Worm (Caenorhabditis elegans) whole organism, L4/young adult: Measurements from ENCODE around the gene F47C12.7.

Experiments
- W03F9.2 ChIP-seq: fragments of 150-350 bp; optimal IDR thresholded peaks from 2 replicates; lab custom pipeline; 2014; ENCODE audit warnings: missing biosample characterization, missing genetic modification characterization
- him-1 ChIP-seq: sonication (generic microtip); optimal IDR thresholded peaks from 2 replicates; lab custom pipeline; 2016; ENCODE audit warnings: missing genotype, missing genetic modification reagents, missing genetic modification characterization, missing compliant biosample characterization

ce11 chrIV:4041006-4041405 is 45.7 kb upstream of the F47C12.7 start:
- no peak for TF ChIP-seq W03F9.2 (tag; lab: Kevin White, UChicago)
- no peak for TF ChIP-seq him-1
